Worm (Caenorhabditis elegans): ENCODE data around the gene F20D6.12.

Gene F20D6.12

DNA sequence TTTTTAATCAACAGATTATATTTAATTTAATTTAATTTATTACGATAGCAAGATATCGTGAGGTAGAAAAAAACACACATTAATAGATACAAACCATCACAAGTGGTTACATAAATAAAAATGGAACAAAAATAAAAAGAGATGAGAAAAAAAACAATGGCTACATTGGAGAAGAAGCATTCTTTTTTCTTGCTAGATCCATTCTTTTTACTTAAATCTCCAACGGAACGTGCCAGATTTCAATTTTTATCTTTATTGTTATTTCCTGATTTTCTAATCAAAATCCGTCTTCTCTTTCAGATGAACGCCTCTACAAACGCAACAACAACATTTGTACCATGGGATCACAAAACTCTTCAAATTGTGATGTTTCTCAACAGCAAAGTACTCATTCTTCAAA lies 46.3 kb downstream of the F20D6.12 start, which contains the start of gene D1014.2:
Gene D1014.2, plus strand, starts transcription at position 301 of the 400 bp plus-strand sequence.
- TF ChIP-seq ceh-9 (tag; optimal IDR thresholded peaks at IDR 0.05) = no peak
- TF ChIP-seq hlh-6 (tag; optimal IDR thresholded peaks at IDR 0.05) = no peak
- no peak for TF ChIP-seq tbx-2 (tag; optimal IDR thresholded peaks at IDR 0.05)
- TF ChIP-seq syd-9 (tag; optimal IDR thresholded peaks at IDR 0.05) = no peak
- no peak for TF ChIP-seq K09A11.1 (tag; optimal IDR thresholded peaks at IDR 0.05; ENCODE audit: insufficient read depth)
- TF ChIP-seq pat-9 (tag; optimal IDR thresholded peaks at IDR 0.05) = no peak
- TF ChIP-seq pha-2 (tag; optimal IDR thresholded peaks at IDR 0.05) = no peak
- TF ChIP-seq unc-86 (tag; optimal IDR thresholded peaks at IDR 0.05) = no peak
- no peak for TF ChIP-seq C38D4.7 (GFP tag; optimal IDR thresholded peaks at IDR 0.05)
- TF ChIP-seq K02D7.2 (tag; optimal IDR thresholded peaks at IDR 0.05) = no peak
- no peak for TF ChIP-seq sox-2 (GFP tag; IDR thresholded peaks at IDR 0.05)
- TF ChIP-seq unc-3 (GFP tag; conservative IDR thresholded peaks at IDR 0.05) = no peak
- TF ChIP-seq unc-3 (tag; optimal IDR thresholded peaks at IDR 0.05) = no peak
- no peak for TF ChIP-seq zip-5 (tag; optimal IDR thresholded peaks at IDR 0.05)
- TF ChIP-seq lin-11 (tag; optimal IDR thresholded peaks at IDR 0.05) = no peak
- TF ChIP-seq madf-2 (tag; optimal IDR thresholded peaks at IDR 0.05) = no peak
- TF ChIP-seq eyg-1 (tag; optimal IDR thresholded peaks at IDR 0.05) = no peak
- TF ChIP-seq pax-1 (tag; optimal IDR thresholded peaks at IDR 0.05) = no peak
- TF ChIP-seq rnt-1 (tag; optimal IDR thresholded peaks at IDR 0.05) = no peak
- TF ChIP-seq ama-1 (optimal IDR thresholded peaks at IDR 0.05) = no peak
- no peak for TF ChIP-seq pqm-1 (tag; optimal IDR thresholded peaks at IDR 0.05)
